Fruit fly (Drosophila melanogaster) whole organism, embryonic: ENCODE results near the gene CG32354.

ENCODE experiments used
- Abd-B ChIP-seq: fragments of 200-800 bp; sonication (Bioruptor generic); optimal IDR thresholded peaks from 2 replicates; lab custom pipeline; 2018; ENCODE audit warnings: missing biosample characterization, mild to moderate bottlenecking, missing genetic modification characterization, moderate library complexity
- Ada2b ChIP-seq: fragments of 200-800 bp; sonication (Bioruptor generic); IDR thresholded peaks from 2 replicates; pipeline ENCODE4 v1.3.6; 2022; ENCODE audit warnings: missing biosample characterization, missing genetic modification characterization
- Antp ChIP-seq: fragments of 200-800 bp; sonication (Bioruptor generic); optimal IDR thresholded peaks from 3 replicates; lab custom pipeline; 2016; ENCODE audit warnings: missing biosample characterization, missing genetic modification characterization
- CG10959 ChIP-seq: fragments of 200-800 bp; sonication (Bioruptor generic); IDR thresholded peaks from 2 replicates; pipeline ENCODE4 v1.3.6; 2022; ENCODE audit warnings: missing biosample characterization, missing genetic modification characterization
- CG11247 ChIP-seq: fragments of 200-800 bp; sonication (Bioruptor generic); IDR thresholded peaks from 2 replicates; pipeline ENCODE4 v1.3.6; 2022; ENCODE audit warnings: missing biosample characterization, missing genetic modification characterization
- CG11560 ChIP-seq: fragments of 200-800 bp; sonication (Bioruptor generic); IDR thresholded peaks from 3 replicates; pipeline ENCODE4 v1.3.6; 2022; ENCODE audit warnings: missing biosample characterization, missing genetic modification characterization
- CG11696 ChIP-seq: fragments of 200-800 bp; sonication (Bioruptor generic); IDR thresholded peaks from 2 replicates; pipeline ENCODE4 v1.3.6; 2022; ENCODE audit warnings: missing biosample characterization, missing genetic modification characterization
- CG12236 ChIP-seq: fragments of 200-800 bp; sonication (Bioruptor generic); optimal IDR thresholded peaks from 2 replicates; lab custom pipeline; 2016; ENCODE audit warnings: missing biosample characterization, missing genetic modification characterization
- CG12299 ChIP-seq: fragments of 200-800 bp; sonication (Bioruptor generic); optimal IDR thresholded peaks from 2 replicates; lab custom pipeline; 2018; ENCODE audit warnings: missing biosample characterization, mild to moderate bottlenecking, missing genetic modification characterization
- CG12659 ChIP-seq: fragments of 200-800 bp; sonication (Bioruptor generic); optimal IDR thresholded peaks from 3 replicates; lab custom pipeline; 2017; ENCODE audit warnings: mild to moderate bottlenecking, missing biosample characterization, missing genetic modification reagents, missing genetic modification characterization
- CG13123 ChIP-seq: fragments of 200-800 bp; sonication (Bioruptor generic); optimal IDR thresholded peaks from 2 replicates; lab custom pipeline; 2016; ENCODE audit warnings: missing biosample characterization, missing genetic modification characterization
- CG15479 ChIP-seq: fragments of 200-800 bp; sonication (Bioruptor generic); optimal IDR thresholded peaks from 3 replicates; lab custom pipeline; 2019; ENCODE audit warnings: missing biosample characterization, mild to moderate bottlenecking, missing genetic modification characterization, moderate library complexity
- CG15696 ChIP-seq: fragments of 200-800 bp; sonication (Bioruptor generic); optimal IDR thresholded peaks from 2 replicates; lab custom pipeline; 2019; ENCODE audit warnings: missing biosample characterization, mild to moderate bottlenecking, missing genetic modification characterization, moderate library complexity
- CG16863 ChIP-seq: fragments of 200-800 bp; sonication (Bioruptor generic); optimal IDR thresholded peaks from 3 replicates; lab custom pipeline; 2016; ENCODE audit warnings: missing biosample characterization, missing genetic modification characterization
- CG17359 ChIP-seq: fragments of 200-800 bp; sonication (Bioruptor generic); optimal IDR thresholded peaks from 3 replicates; lab custom pipeline; 2018; ENCODE audit warnings: missing biosample characterization, mild to moderate bottlenecking, missing genetic modification characterization, moderate library complexity
- CG17568 ChIP-seq: fragments of 200-800 bp; sonication (Bioruptor generic); optimal IDR thresholded peaks from 2 replicates; lab custom pipeline; 2018; ENCODE audit warnings: missing biosample characterization, mild to moderate bottlenecking, missing genetic modification characterization, moderate library complexity
- CG17612 ChIP-seq: fragments of 200-800 bp; sonication (Bioruptor generic); IDR thresholded peaks from 2 replicates; pipeline ENCODE4 v1.3.6; 2022; ENCODE audit warnings: missing biosample characterization, missing genetic modification characterization
- CG17802 ChIP-seq: fragments of 200-800 bp; sonication (Bioruptor generic); optimal IDR thresholded peaks from 2 replicates; lab custom pipeline; 2018; ENCODE audit warnings: missing biosample characterization, mild to moderate bottlenecking, missing genetic modification characterization, moderate library complexity
- CG2889 ChIP-seq: fragments of 200-800 bp; sonication (Bioruptor generic); IDR thresholded peaks from 3 replicates; pipeline ENCODE4 v1.3.6; 2022; ENCODE audit warnings: missing biosample characterization, missing genetic modification characterization
- CG4360 ChIP-seq: fragments of 200-800 bp; sonication (Bioruptor generic); IDR thresholded peaks from 2 replicates; pipeline ENCODE4 v1.3.6; 2022; ENCODE audit warnings: missing biosample characterization, missing genetic modification characterization
- CG7556 ChIP-seq: fragments of 200-800 bp; sonication (Bioruptor generic); optimal IDR thresholded peaks from 2 replicates; lab custom pipeline; 2017; ENCODE audit warnings: missing biosample characterization, mild to moderate bottlenecking, missing genetic modification characterization
- CG7987 ChIP-seq: fragments of 200-800 bp; sonication (Bioruptor generic); optimal IDR thresholded peaks from 2 replicates; lab custom pipeline; 2018; ENCODE audit warnings: missing biosample characterization, mild to moderate bottlenecking, missing genetic modification characterization, moderate library complexity
- CHES-1-like ChIP-seq: fragments of 200-800 bp; sonication (Bioruptor generic); optimal IDR thresholded peaks from 2 replicates; lab custom pipeline; 2016; ENCODE audit warnings: missing biosample characterization, missing genetic modification characterization
- Chrac-16 ChIP-seq: fragments of 200-800 bp; sonication (Bioruptor generic); optimal IDR thresholded peaks from 3 replicates; lab custom pipeline; 2016; ENCODE audit warnings: missing biosample characterization, missing genetic modification characterization
- CrebB ChIP-seq: fragments of 200-800 bp; sonication (Bioruptor generic); optimal IDR thresholded peaks from 3 replicates; lab custom pipeline; 2018; ENCODE audit warnings: missing biosample characterization, mild to moderate bottlenecking, missing genetic modification characterization
- Dfd ChIP-seq, 2 experiments: fragments of >200 bp; optimal IDR thresholded peaks; 2 replicates each; lab custom pipeline; 2017; ENCODE audit warnings: missing biosample characterization in 2 of 2, missing genetic modification characterization in 2 of 2
- Ets65A ChIP-seq: fragments of 200-800 bp; sonication (Bioruptor generic); peaks from one replicate; lab custom pipeline; 2016; ENCODE audit warnings: missing biosample characterization, missing genetic modification characterization
- Hand ChIP-seq: fragments of 200-800 bp; sonication (Bioruptor generic); optimal IDR thresholded peaks from 2 replicates; lab custom pipeline; 2017; ENCODE audit warnings: mild to moderate bottlenecking, missing biosample characterization, missing genetic modification reagents, missing genetic modification characterization
- Hsf ChIP-seq: fragments of 200-800 bp; sonication (Bioruptor generic); optimal IDR thresholded peaks from 3 replicates; lab custom pipeline; 2016; ENCODE audit warnings: missing biosample characterization, missing genetic modification characterization
- MESR4 ChIP-seq: fragments of 200-800 bp; sonication (Bioruptor generic); optimal IDR thresholded peaks from 2 replicates; lab custom pipeline; 2018; ENCODE audit warnings: missing biosample characterization, mild to moderate bottlenecking, missing genetic modification characterization, moderate library complexity
- Mrtf ChIP-seq: fragments of 200-800 bp; sonication (Bioruptor generic); IDR thresholded peaks from 3 replicates; pipeline ENCODE4 v1.3.6; 2022; ENCODE audit warnings: missing biosample characterization, missing genetic modification characterization
- Neu2 ChIP-seq: fragments of 200-800 bp; sonication (Bioruptor generic); optimal IDR thresholded peaks from 3 replicates; lab custom pipeline; 2016; ENCODE audit warnings: missing biosample characterization, missing genetic modification characterization, borderline replicate concordance
- Nf-YC ChIP-seq: fragments of 200-800 bp; optimal IDR thresholded peaks from 3 replicates; lab custom pipeline; 2019; ENCODE audit warnings: missing biosample characterization, mild to moderate bottlenecking, missing genetic modification characterization, moderate library complexity
- Ravus ChIP-seq: fragments of 200-800 bp; sonication (Bioruptor generic); IDR thresholded peaks from 2 replicates; pipeline ENCODE4 v1.3.6; 2022; ENCODE audit warnings: missing biosample characterization, missing genetic modification characterization
- Usf ChIP-seq: fragments of 200-800 bp; sonication (Bioruptor generic); optimal IDR thresholded peaks from 2 replicates; lab custom pipeline; 2017; ENCODE audit warnings: missing genotype, missing biosample characterization, missing genetic modification characterization
- bbx ChIP-seq: fragments of 200-800 bp; sonication (Bioruptor generic); IDR thresholded peaks from 2 replicates; pipeline ENCODE4 v1.3.6; 2022; ENCODE audit warnings: missing biosample characterization, missing genetic modification characterization; ENCODE audit not compliant: partially characterized antibody
- bowl ChIP-seq: fragments of 200-800 bp; sonication (Bioruptor generic); IDR thresholded peaks from 2 replicates; pipeline ENCODE4 v1.3.6; 2022; ENCODE audit warnings: missing biosample characterization, missing genetic modification characterization
- chinmo ChIP-seq: fragments of 200-800 bp; sonication (Bioruptor generic); IDR thresholded peaks from 4 replicates; pipeline ENCODE4 v1.3.6; 2022; ENCODE audit warnings: missing biosample characterization, missing genetic modification characterization; ENCODE audit not compliant: partially characterized antibody
- ci ChIP-seq: fragments of 200-800 bp; sonication (Bioruptor generic); IDR thresholded peaks from 3 replicates; pipeline ENCODE4 v1.3.6; 2022; ENCODE audit warnings: missing biosample characterization, missing genetic modification characterization
- ewg ChIP-seq: fragments of 200-800 bp; sonication (Bioruptor generic); optimal IDR thresholded peaks from 3 replicates; lab custom pipeline; 2017; ENCODE audit warnings: mild to moderate bottlenecking, missing biosample characterization, missing genetic modification reagents, missing genetic modification characterization
- exex ChIP-seq: fragments of 200-800 bp; sonication (Bioruptor generic); optimal IDR thresholded peaks from 4 replicates; lab custom pipeline; 2018; ENCODE audit warnings: missing biosample characterization, mild to moderate bottlenecking, missing genetic modification characterization, moderate library complexity
- gt ChIP-seq: fragments of 200-800 bp; sonication (Bioruptor generic); IDR thresholded peaks from 2 replicates; pipeline ENCODE4 v1.3.6; 2022; ENCODE audit warnings: missing biosample characterization, missing genetic modification characterization
- jing ChIP-seq: fragments of 200-800 bp; sonication (Bioruptor generic); optimal IDR thresholded peaks from 2 replicates; lab custom pipeline; 2018; ENCODE audit warnings: missing biosample characterization, mild to moderate bottlenecking, missing genetic modification characterization
- mirr ChIP-seq: fragments of 200-800 bp; sonication (Bioruptor generic); optimal IDR thresholded peaks from 3 replicates; lab custom pipeline; 2018; ENCODE audit warnings: missing biosample characterization, mild to moderate bottlenecking, missing genetic modification characterization
- peb ChIP-seq: fragments of 200-800 bp; sonication (Bioruptor generic); IDR thresholded peaks from 2 replicates; pipeline ENCODE4 v1.3.6; 2022; ENCODE audit warnings: missing biosample characterization, missing genetic modification characterization
- repo ChIP-seq: fragments of 200-800 bp; sonication (Bioruptor generic); optimal IDR thresholded peaks from 2 replicates; lab custom pipeline; 2016; ENCODE audit warnings: missing biosample characterization, missing genetic modification characterization
- rib ChIP-seq: fragments of 200-800 bp; sonication (Bioruptor generic); IDR thresholded peaks from 2 replicates; pipeline ENCODE4 v1.3.6; 2022; ENCODE audit warnings: missing biosample characterization, missing genetic modification characterization
- sd ChIP-seq: fragments of 200-800 bp; sonication (Bioruptor generic); optimal IDR thresholded peaks from 3 replicates; lab custom pipeline; 2018; ENCODE audit warnings: missing biosample characterization, mild to moderate bottlenecking, missing genetic modification characterization, moderate library complexity
- sens ChIP-seq: fragments of 200-800 bp; sonication (Bioruptor generic); peaks from one replicate; lab custom pipeline; 2016; ENCODE audit warnings: missing biosample characterization, missing genetic modification characterization
- stwl ChIP-seq: fragments of 200-800 bp; sonication (Bioruptor generic); optimal IDR thresholded peaks from 3 replicates; lab custom pipeline; 2018; ENCODE audit warnings: missing biosample characterization, mild to moderate bottlenecking, missing genetic modification characterization, moderate library complexity

CG32354 gene

DNA sequence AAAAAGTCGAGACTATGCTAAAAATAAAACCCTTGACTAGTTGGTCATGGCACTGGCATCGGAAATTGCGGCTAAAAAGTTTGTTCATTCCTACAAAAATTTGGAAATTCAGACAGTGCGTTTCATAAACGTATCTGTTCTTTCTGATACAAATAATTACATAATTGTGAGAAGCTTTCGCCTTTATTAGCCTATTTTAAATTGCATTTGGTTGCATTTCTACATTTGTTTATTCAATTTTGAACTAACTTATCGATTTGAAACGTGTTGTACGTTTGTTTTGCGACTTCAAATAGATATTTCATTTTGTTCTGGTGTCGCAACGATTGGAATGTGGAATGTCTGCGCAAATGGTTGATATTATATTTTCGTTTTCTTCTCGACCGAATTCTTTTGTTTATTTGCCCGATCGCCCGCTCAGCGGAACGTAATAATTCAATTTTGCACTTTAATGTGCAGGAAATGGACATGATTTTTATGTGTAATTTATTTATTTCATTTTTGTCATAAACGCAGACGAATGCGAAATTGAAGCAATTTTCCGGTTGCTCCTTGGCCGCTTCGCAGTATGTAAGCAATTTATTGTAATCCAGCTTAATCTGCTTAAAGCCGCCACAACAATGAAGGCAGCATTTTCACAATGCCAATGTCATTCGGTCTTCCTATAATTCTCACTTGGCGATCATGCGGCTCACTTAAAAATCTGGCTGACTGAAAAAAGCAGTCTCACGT, 24.2 kb upstream of the CG32354 start:
- TF ChIP-seq Usf (GFP tag; lab: Kevin White, UChicago), result no peak
- TF ChIP-seq CrebB (tag; lab: Kevin White, UChicago), result peak; percentile 22
- TF ChIP-seq rib, result no peak
- TF ChIP-seq repo (GFP tag; lab: Kevin White, UChicago), result no peak
- peak; percentile 45 for TF ChIP-seq CHES-1-like (GFP tag; lab: Kevin White, UChicago)
- no peak for TF ChIP-seq CG11247 (GFP tag; lab: Robert Waterston, UW)
- TF ChIP-seq CG10959 (GFP tag; lab: Robert Waterston, UW), result no peak
- TF ChIP-seq mirr (GFP tag; lab: Kevin White, UChicago), result peak; percentile 58
- no peak for TF ChIP-seq Neu2 (GFP tag; lab: Kevin White, UChicago)
- TF ChIP-seq CG13123 (GFP tag; lab: Kevin White, UChicago), result no peak
- peak; percentile 72; the same call in 1 of the 3 replicates for TF ChIP-seq ci (GFP tag; lab: Robert Waterston, UW)
- TF ChIP-seq Hand (GFP tag; lab: Kevin White, UChicago), result peak; percentile 0
- TF ChIP-seq chinmo (GFP tag; lab: Robert Waterston, UW), result no peak
- TF ChIP-seq CG4360 (GFP tag; lab: Robert Waterston, UW), result no peak
- no peak for TF ChIP-seq Abd-B
- peak; percentile 69 for TF ChIP-seq CG12659
- no peak for TF ChIP-seq stwl
- peak; percentile 59 for TF ChIP-seq Ada2b (GFP tag; lab: Robert Waterston, UW)
- TF ChIP-seq MESR4 (GFP tag; lab: Kevin White, UChicago), result no peak
- no peak for TF ChIP-seq CG15479
- TF ChIP-seq CG16863 (GFP tag; lab: Kevin White, UChicago), result no peak
- peak; percentile 40 for TF ChIP-seq exex (tag; lab: Kevin White, UChicago)
- TF ChIP-seq sens (GFP tag; lab: Kevin White, UChicago), result peak; percentile 79
- no peak for TF ChIP-seq CG17612 (GFP tag; lab: Robert Waterston, UW)
- TF ChIP-seq jing (GFP tag; lab: Kevin White, UChicago), result no peak
- TF ChIP-seq CG12299 (tag; lab: Kevin White, UChicago), result no peak
- TF ChIP-seq Nf-YC (tag; lab: Kevin White, UChicago), result peak; percentile 51
- peak; percentile 64 for TF ChIP-seq CG17359
- TF ChIP-seq Ravus (GFP tag; lab: Robert Waterston, UW), result no peak; the same call in 1 of the 2 replicates
- TF ChIP-seq CG15696 (tag; lab: Kevin White, UChicago), result no peak
- peak; percentile 46; the same call in 1 of the 3 replicates for TF ChIP-seq Mrtf (GFP tag; lab: Robert Waterston, UW)
- TF ChIP-seq Antp (GFP tag; lab: Kevin White, UChicago), result peak; percentile 43
- peak; percentile 56 for TF ChIP-seq CG17568 (GFP tag; lab: Kevin White, UChicago)
- TF ChIP-seq CG12236 (GFP tag; lab: Kevin White, UChicago), result no peak
- TF ChIP-seq CG7987 (GFP tag; lab: Kevin White, UChicago), result no peak
- no peak for TF ChIP-seq gt (GFP tag; lab: Robert Waterston, UW)
- peak; percentile 54 for TF ChIP-seq Hsf
- peak; percentile 68 for TF ChIP-seq Ets65A (GFP tag; lab: Kevin White, UChicago)
- no peak for TF ChIP-seq CG17802 (tag; lab: Kevin White, UChicago)
- TF ChIP-seq CG11696 (GFP tag; lab: Robert Waterston, UW), result no peak
- no peak; the same call in 1 of the 2 replicates for TF ChIP-seq bowl (GFP tag; lab: Robert Waterston, UW)
- no peak for TF ChIP-seq peb
- peak; percentile 9 for TF ChIP-seq Chrac-16 (GFP tag; lab: Kevin White, UChicago)
- TF ChIP-seq ewg, result no peak
- no peak for TF ChIP-seq Dfd (GFP tag; optimal IDR thresholded peaks at IDR 0.05; lab: Kevin White, UChicago)
- TF ChIP-seq CG11560 (tag; lab: Robert Waterston, UW), result no peak
- TF ChIP-seq CG7556 (GFP tag; lab: Kevin White, UChicago), result peak; percentile 40
- TF ChIP-seq sd (tag; lab: Kevin White, UChicago), result peak; percentile 95
- no peak for TF ChIP-seq CG2889
- TF ChIP-seq bbx, result no peak
